Fruit fly (Drosophila melanogaster) whole organism, prepupa: ENCODE results near the gene Pgant4.

Source experiments
- Blimp-1 ChIP-seq: fragments of 200-800 bp; sonication (Bioruptor generic); optimal IDR thresholded peaks from 3 replicates; lab custom pipeline; 2017; ENCODE audit warnings: missing biosample characterization, missing genetic modification characterization, mild to moderate bottlenecking, moderate library complexity, missing genetic modification reagents
- CG10631 ChIP-seq: fragments of 200-800 bp; sonication (Bioruptor generic); optimal IDR thresholded peaks from 2 replicates; lab custom pipeline; 2016; ENCODE audit warnings: missing biosample characterization, missing genetic modification characterization
- CG11294 ChIP-seq: fragments of 200-800 bp; sonication (Bioruptor generic); IDR thresholded peaks from 2 replicates; pipeline ENCODE4 v1.3.6; 2022; ENCODE audit warnings: missing biosample characterization, missing genetic modification characterization
- CG11762 ChIP-seq: fragments of 200-800 bp; sonication (Bioruptor generic); optimal IDR thresholded peaks from 3 replicates; lab custom pipeline; 2016; ENCODE audit warnings: missing biosample characterization, missing genetic modification characterization; ENCODE audit not compliant: insufficient read depth
- CG11902 ChIP-seq: fragments of 200-800 bp; sonication (Bioruptor generic); optimal IDR thresholded peaks from 3 replicates; lab custom pipeline; 2016; ENCODE audit warnings: missing biosample characterization, missing genetic modification characterization
- CG15336 ChIP-seq: fragments of 200-800 bp; sonication (Bioruptor generic); IDR thresholded peaks from 2 replicates; pipeline ENCODE4 v1.3.6; 2022; ENCODE audit warnings: missing biosample characterization, missing genetic modification characterization
- CG1621 ChIP-seq: fragments of 200-800 bp; sonication (Bioruptor generic); optimal IDR thresholded peaks from 3 replicates; lab custom pipeline; 2018; ENCODE audit warnings: missing biosample characterization, mild to moderate bottlenecking, missing genetic modification characterization
- CG16779 ChIP-seq: fragments of 200-800 bp; sonication (Bioruptor generic); optimal IDR thresholded peaks from 3 replicates; lab custom pipeline; 2017; ENCODE audit warnings: missing biosample characterization, mild to moderate bottlenecking, missing genetic modification characterization
- CG3032 ChIP-seq: fragments of 200-800 bp; optimal IDR thresholded peaks from 2 replicates; lab custom pipeline; 2019; ENCODE audit warnings: missing biosample characterization, mild to moderate bottlenecking, missing genetic modification characterization, moderate library complexity
- CG32006 ChIP-seq: fragments of 200-800 bp; sonication (Bioruptor generic); optimal IDR thresholded peaks from 3 replicates; lab custom pipeline; 2017; ENCODE audit warnings: missing biosample characterization, mild to moderate bottlenecking, missing genetic modification characterization
- CG34406 ChIP-seq: fragments of 200-800 bp; sonication (Bioruptor generic); optimal IDR thresholded peaks from 3 replicates; lab custom pipeline; 2016; ENCODE audit warnings: missing biosample characterization, missing genetic modification characterization
- CG3919 ChIP-seq: fragments of 200-800 bp; sonication (Bioruptor generic); optimal IDR thresholded peaks from 3 replicates; lab custom pipeline; 2016; ENCODE audit warnings: missing biosample characterization, missing genetic modification characterization
- CG4318 ChIP-seq: fragments of 200-800 bp; sonication (Bioruptor generic); optimal IDR thresholded peaks from 3 replicates; lab custom pipeline; 2017; ENCODE audit warnings: missing biosample characterization, mild to moderate bottlenecking, missing genetic modification characterization
- CG6163 ChIP-seq: fragments of 200-800 bp; sonication (Bioruptor generic); IDR thresholded peaks from 3 replicates; pipeline ENCODE4 v1.3.6; 2022; ENCODE audit warnings: missing biosample characterization, missing genetic modification characterization
- CG6276 ChIP-seq: fragments of 200-800 bp; sonication (Bioruptor generic); optimal IDR thresholded peaks from 2 replicates; lab custom pipeline; 2017; ENCODE audit warnings: missing biosample characterization, mild to moderate bottlenecking, missing genetic modification characterization
- CG6792 ChIP-seq: fragments of 200-800 bp; sonication (Bioruptor generic); optimal IDR thresholded peaks from 3 replicates; lab custom pipeline; 2016; ENCODE audit warnings: missing biosample characterization, missing genetic modification characterization
- CG6808 ChIP-seq: fragments of 200-800 bp; sonication (Bioruptor generic); optimal IDR thresholded peaks from 3 replicates; lab custom pipeline; 2017; ENCODE audit warnings: missing biosample characterization, missing genetic modification characterization, mild to moderate bottlenecking, moderate library complexity, missing genetic modification reagents
- CG6854 ChIP-seq: fragments of 200-800 bp; sonication (Bioruptor generic); optimal IDR thresholded peaks from 2 replicates; lab custom pipeline; 2017; ENCODE audit warnings: missing biosample characterization, mild to moderate bottlenecking, missing genetic modification characterization
- CG7368 ChIP-seq: fragments of 200-800 bp; sonication (Bioruptor generic); optimal IDR thresholded peaks from 3 replicates; lab custom pipeline; 2016; ENCODE audit warnings: missing biosample characterization, missing genetic modification characterization
- CG8119 ChIP-seq: fragments of 200-800 bp; sonication (Bioruptor generic); IDR thresholded peaks from 3 replicates; pipeline ENCODE4 v1.3.6; 2022; ENCODE audit warnings: missing biosample characterization, missing genetic modification characterization
- CG8319 ChIP-seq: fragments of 200-800 bp; sonication (Bioruptor generic); optimal IDR thresholded peaks from 3 replicates; lab custom pipeline; 2016; ENCODE audit warnings: missing biosample characterization, missing genetic modification characterization
- CG8632 ChIP-seq: fragments of 200-800 bp; sonication (Bioruptor generic); optimal IDR thresholded peaks from 3 replicates; lab custom pipeline; 2016; ENCODE audit warnings: missing biosample characterization, missing genetic modification characterization
- CG9139 ChIP-seq: fragments of 200-800 bp; sonication (Bioruptor generic); optimal IDR thresholded peaks from 3 replicates; lab custom pipeline; 2017; ENCODE audit warnings: missing biosample characterization, mild to moderate bottlenecking, missing genetic modification characterization
- Eip75B ChIP-seq: fragments of 200-800 bp; sonication (Bioruptor generic); optimal IDR thresholded peaks from 3 replicates; lab custom pipeline; 2016; ENCODE audit warnings: missing biosample characterization, missing genetic modification characterization
- Eip78C ChIP-seq: fragments of 200-800 bp; sonication (Bioruptor generic); peaks from one replicate; lab custom pipeline; 2016; ENCODE audit warnings: missing biosample characterization, missing genetic modification characterization
- Eip93F ChIP-seq: fragments of 200-800 bp; sonication (Bioruptor generic); optimal IDR thresholded peaks from 2 replicates; lab custom pipeline; 2016; ENCODE audit warnings: missing biosample characterization, mild to moderate bottlenecking, missing genetic modification characterization
- Ets21C ChIP-seq: fragments of 200-800 bp; sonication (Bioruptor generic); optimal IDR thresholded peaks from 3 replicates; lab custom pipeline; 2016; ENCODE audit warnings: missing biosample characterization, missing genetic modification characterization
- Ets96B ChIP-seq: fragments of 200-800 bp; optimal IDR thresholded peaks from 2 replicates; lab custom pipeline; 2019; ENCODE audit warnings: missing biosample characterization, mild to moderate bottlenecking, missing genetic modification characterization, moderate library complexity
- Gug ChIP-seq: fragments of 200-800 bp; sonication (Bioruptor generic); IDR thresholded peaks from 2 replicates; pipeline ENCODE4 v1.3.6; 2022; ENCODE audit warnings: missing biosample characterization, missing genetic modification characterization
- Hr39 ChIP-seq: fragments of 200-800 bp; sonication (Bioruptor generic); optimal IDR thresholded peaks from 2 replicates; lab custom pipeline; 2016; ENCODE audit warnings: missing biosample characterization, missing genetic modification characterization
- Hr4 ChIP-seq: fragments of 200-800 bp; sonication (Bioruptor generic); optimal IDR thresholded peaks from 3 replicates; lab custom pipeline; 2016; ENCODE audit warnings: missing biosample characterization, missing genetic modification characterization
- Met ChIP-seq: fragments of 200-800 bp; sonication (Bioruptor generic); optimal IDR thresholded peaks from 3 replicates; lab custom pipeline; 2016; ENCODE audit warnings: missing biosample characterization, missing genetic modification characterization
- OdsH ChIP-seq: fragments of 200-800 bp; sonication (Bioruptor generic); optimal IDR thresholded peaks from 3 replicates; lab custom pipeline; 2016; ENCODE audit warnings: missing biosample characterization, missing genetic modification characterization
- Smox ChIP-seq: fragments of 200-800 bp; sonication (Bioruptor generic); optimal IDR thresholded peaks from 3 replicates; lab custom pipeline; 2016; ENCODE audit warnings: missing biosample characterization, missing genetic modification characterization
- Sox102F ChIP-seq: fragments of 200-800 bp; sonication (Bioruptor generic); optimal IDR thresholded peaks from 2 replicates; lab custom pipeline; 2016; ENCODE audit warnings: missing biosample characterization, mild to moderate bottlenecking, missing genetic modification characterization
- Sox14 ChIP-seq: fragments of 200-800 bp; sonication (Bioruptor generic); optimal IDR thresholded peaks from 3 replicates; lab custom pipeline; 2016; ENCODE audit warnings: missing biosample characterization, missing genetic modification characterization
- Sox15 ChIP-seq: fragments of 200-800 bp; sonication (Bioruptor generic); optimal IDR thresholded peaks from 3 replicates; lab custom pipeline; 2016; ENCODE audit warnings: missing biosample characterization, missing genetic modification characterization
- achi ChIP-seq: fragments of 200-800 bp; sonication (Bioruptor generic); optimal IDR thresholded peaks from 3 replicates; lab custom pipeline; 2016; ENCODE audit warnings: missing biosample characterization, missing genetic modification characterization
- acj6 ChIP-seq: fragments of 200-800 bp; sonication (Bioruptor generic); optimal IDR thresholded peaks from 3 replicates; lab custom pipeline; 2016; ENCODE audit warnings: missing biosample characterization, missing genetic modification characterization
- cyc ChIP-seq: fragments of 200-800 bp; sonication (Bioruptor generic); optimal IDR thresholded peaks from 3 replicates; lab custom pipeline; 2016; ENCODE audit warnings: missing biosample characterization, missing genetic modification characterization
- dsx ChIP-seq: fragments of 200-800 bp; optimal IDR thresholded peaks from 3 replicates; lab custom pipeline; 2019; ENCODE audit warnings: missing biosample characterization, mild to moderate bottlenecking, missing genetic modification characterization, moderate library complexity; ENCODE audit not compliant: poor library complexity, severe bottlenecking
- eg ChIP-seq: fragments of 200-800 bp; sonication (Bioruptor generic); IDR thresholded peaks from 3 replicates; pipeline ENCODE4 v1.3.6; 2022; ENCODE audit warnings: missing biosample characterization, missing genetic modification characterization
- esn ChIP-seq: fragments of 200-800 bp; sonication (Bioruptor generic); optimal IDR thresholded peaks from 2 replicates; lab custom pipeline; 2016; ENCODE audit warnings: missing biosample characterization, mild to moderate bottlenecking, missing genetic modification characterization, moderate library complexity
- fd59A ChIP-seq: fragments of 200-800 bp; sonication (Bioruptor generic); optimal IDR thresholded peaks from 2 replicates; lab custom pipeline; 2017; ENCODE audit warnings: missing biosample characterization, mild to moderate bottlenecking, missing genetic modification characterization, missing genetic modification reagents
- fd85E ChIP-seq: fragments of 200-800 bp; sonication (Bioruptor generic); optimal IDR thresholded peaks from 3 replicates; lab custom pipeline; 2016; ENCODE audit warnings: missing biosample characterization, missing genetic modification characterization
- lz ChIP-seq: fragments of 200-800 bp; sonication (Bioruptor generic); optimal IDR thresholded peaks from 3 replicates; lab custom pipeline; 2016; ENCODE audit warnings: missing biosample characterization, missing genetic modification characterization
- net ChIP-seq: fragments of 200-800 bp; sonication (Bioruptor generic); optimal IDR thresholded peaks from 3 replicates; lab custom pipeline; 2016; ENCODE audit warnings: missing biosample characterization, missing genetic modification characterization
- pdm3 ChIP-seq: fragments of 200-800 bp; sonication (Bioruptor generic); optimal IDR thresholded peaks from 3 replicates; lab custom pipeline; 2016; ENCODE audit warnings: missing biosample characterization, missing genetic modification characterization
- salr ChIP-seq, 2 experiments: fragments of 200-800 bp; sonication (Bioruptor generic); optimal IDR thresholded peaks; 3 replicates each; lab custom pipeline; 2016 to 2018; ENCODE audit warnings: missing biosample characterization in 2 of 2, missing genetic modification characterization in 2 of 2, mild to moderate bottlenecking in 1 of 2
- spab ChIP-seq: fragments of 200-800 bp; sonication (Bioruptor generic); optimal IDR thresholded peaks from 2 replicates; lab custom pipeline; 2017; ENCODE audit warnings: missing biosample characterization, mild to moderate bottlenecking, missing genetic modification characterization, missing genetic modification reagents
- ss ChIP-seq, 2 experiments: fragments of 200-800 bp; sonication (Bioruptor generic); optimal IDR thresholded peaks; 2 replicates in 1 of 2; 3 replicates in 1 of 2; lab custom pipeline; 2017 to 2018; ENCODE audit warnings: mild to moderate bottlenecking in 2 of 2, missing biosample characterization in 2 of 2, missing genetic modification characterization in 2 of 2, moderate library complexity in 1 of 2
- svp ChIP-seq: fragments of 200-800 bp; sonication (Bioruptor generic); peaks from one replicate; lab custom pipeline; 2016; ENCODE audit warnings: missing biosample characterization, missing genetic modification characterization
- topi ChIP-seq: fragments of 200-800 bp; sonication (Bioruptor generic); optimal IDR thresholded peaks from 3 replicates; lab custom pipeline; 2016; ENCODE audit warnings: missing biosample characterization, missing genetic modification characterization

Gene Pgant4

DNA sequence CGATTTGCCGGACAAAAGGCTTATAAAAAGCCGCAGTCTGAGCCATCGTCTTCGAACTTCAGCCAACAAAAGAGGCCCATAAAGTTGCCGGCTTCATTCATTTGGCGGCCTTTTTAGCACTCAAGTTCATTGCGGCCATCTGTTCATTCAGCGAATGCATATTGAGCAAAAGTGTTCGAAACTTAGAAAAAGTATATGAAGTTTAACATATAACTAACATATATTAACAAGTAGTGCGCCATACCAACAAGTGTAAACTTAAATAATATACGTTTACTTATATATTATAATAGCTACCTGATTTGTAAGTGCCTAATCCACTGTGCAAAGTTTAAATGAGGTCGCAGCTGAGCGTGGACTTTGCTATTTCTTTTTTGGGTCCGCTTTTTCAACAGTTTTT, 36.1 kb upstream of the Pgant4 start:
- no peak for TF ChIP-seq fd59A (GFP tag; lab: Kevin White, UChicago)
- no peak for TF ChIP-seq CG34406 (GFP tag; lab: Kevin White, UChicago)
- TF ChIP-seq Met: no peak
- TF ChIP-seq spab: no peak
- TF ChIP-seq CG11902: no peak
- TF ChIP-seq CG1621 (tag; lab: Kevin White, UChicago): no peak
- TF ChIP-seq Ets21C (GFP tag; lab: Kevin White, UChicago): no peak
- TF ChIP-seq CG7368 (GFP tag; lab: Kevin White, UChicago): no peak
- no peak for TF ChIP-seq CG8632 (GFP tag; lab: Kevin White, UChicago)
- no peak for TF ChIP-seq CG11762 (GFP tag; lab: Kevin White, UChicago)
- no peak for TF ChIP-seq CG9139 (GFP tag; lab: Kevin White, UChicago)
- TF ChIP-seq cyc (GFP tag; lab: Kevin White, UChicago): no peak
- no peak for TF ChIP-seq CG8319 (GFP tag; lab: Kevin White, UChicago)
- no peak for TF ChIP-seq fd85E
- no peak for TF ChIP-seq Sox15 (GFP tag; lab: Kevin White, UChicago)
- peak; percentile 68 for TF ChIP-seq CG8119 (GFP tag; lab: Robert Waterston, UW)
- TF ChIP-seq CG15336 (GFP tag; lab: Robert Waterston, UW): peak; percentile 29; the same call in 1 of the 2 replicates
- TF ChIP-seq Blimp-1 (GFP tag; lab: Kevin White, UChicago): no peak
- TF ChIP-seq Hr39 (GFP tag; lab: Kevin White, UChicago): no peak
- no peak for TF ChIP-seq lz (GFP tag; lab: Kevin White, UChicago)
- TF ChIP-seq Smox (GFP tag; lab: Kevin White, UChicago): no peak
- TF ChIP-seq CG6792 (GFP tag; lab: Kevin White, UChicago): no peak
- TF ChIP-seq Sox14: peak; percentile 15
- TF ChIP-seq pdm3 (GFP tag; lab: Kevin White, UChicago): peak; percentile 17
- TF ChIP-seq svp: no peak
- TF ChIP-seq CG16779 (tag; lab: Kevin White, UChicago): no peak
- TF ChIP-seq ss (GFP tag; optimal IDR thresholded peaks at IDR 0.05; lab: Kevin White, UChicago): no peak
- TF ChIP-seq CG3919 (GFP tag; lab: Kevin White, UChicago): no peak
- TF ChIP-seq Gug (GFP tag; lab: Robert Waterston, UW): no peak
- TF ChIP-seq Eip78C (GFP tag; lab: Kevin White, UChicago): peak; percentile 67
- TF ChIP-seq Eip93F (GFP tag; lab: Kevin White, UChicago): no peak
- TF ChIP-seq topi (GFP tag; lab: Kevin White, UChicago): no peak
- peak; percentile 12 for TF ChIP-seq CG6276
- TF ChIP-seq Sox102F (GFP tag; lab: Kevin White, UChicago): no peak
- TF ChIP-seq eg (GFP tag; lab: Robert Waterston, UW): peak; percentile 28; the same call in 1 of the 3 replicates
- no peak for TF ChIP-seq Eip75B (GFP tag; lab: Kevin White, UChicago)
- no peak for TF ChIP-seq dsx
- TF ChIP-seq salr (GFP tag; optimal IDR thresholded peaks at IDR 0.05; lab: Kevin White, UChicago): no peak
- no peak for TF ChIP-seq CG3032
- no peak for TF ChIP-seq acj6 (GFP tag; lab: Kevin White, UChicago)
- TF ChIP-seq CG11294 (GFP tag; lab: Robert Waterston, UW): no peak
- no peak for TF ChIP-seq Ets96B (tag; lab: Kevin White, UChicago)
- TF ChIP-seq achi: peak; percentile 29
- peak; percentile 6 for TF ChIP-seq net
- peak; percentile 52; the same call in 2 of the 3 replicates for TF ChIP-seq CG6163 (GFP tag; lab: Robert Waterston, UW)
- peak; percentile 38 for TF ChIP-seq Hr4
- no peak for TF ChIP-seq CG6808
- peak; percentile 4 for TF ChIP-seq CG4318
- peak; percentile 39 for TF ChIP-seq OdsH (GFP tag; lab: Kevin White, UChicago)
- no peak for TF ChIP-seq CG6854 (GFP tag; lab: Kevin White, UChicago)
- peak; percentile 47 for TF ChIP-seq CG32006
- TF ChIP-seq CG10631 (GFP tag; lab: Kevin White, UChicago): no peak
- TF ChIP-seq esn (GFP tag; lab: Kevin White, UChicago): no peak
